Worm (Caenorhabditis elegans): ENCODE data around the gene meg-2.

The meg-2 gene

DNA sequence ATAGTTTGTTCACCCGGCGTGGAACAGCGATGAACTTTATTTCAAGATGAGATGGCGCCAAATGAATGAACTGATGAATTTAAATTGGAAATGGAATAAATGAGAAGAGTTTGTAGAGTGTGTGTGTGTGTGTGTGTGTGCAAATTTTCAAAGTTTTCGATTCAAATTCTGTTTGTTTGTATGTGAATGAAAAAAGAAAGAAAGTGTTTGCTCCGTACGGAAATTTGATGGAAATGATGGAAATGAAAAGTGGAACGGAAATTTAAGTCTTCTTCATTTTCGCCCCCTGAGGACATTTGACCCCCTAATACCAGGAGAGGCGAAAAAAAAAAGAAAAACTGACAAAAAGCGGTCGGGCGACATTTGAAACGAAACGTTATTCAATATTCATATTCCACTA is 47.8 kb downstream of the meg-2 start:
- TF ChIP-seq somi-1 (GFP tag; optimal IDR thresholded peaks at IDR 0.05), result no peak
- TF ChIP-seq pha-4 (tag; optimal IDR thresholded peaks at IDR 0.05), result no peak
- no peak for TF ChIP-seq chd-7 (tag; optimal IDR thresholded peaks at IDR 0.05)
- TF ChIP-seq sdz-38 (tag; optimal IDR thresholded peaks at IDR 0.05), result no peak
- no peak for TF ChIP-seq B0336.3 (GFP tag; IDR thresholded peaks at IDR 0.05)
- no peak for TF ChIP-seq attf-5 (GFP tag; optimal IDR thresholded peaks at IDR 0.05)
- no peak for TF ChIP-seq F22D6.2 (tag; optimal IDR thresholded peaks at IDR 0.05)
- TF ChIP-seq cebp-2 (GFP tag; IDR thresholded peaks at IDR 0.05), result no peak
- TF ChIP-seq Y53F4B.3 (GFP tag; IDR thresholded peaks at IDR 0.05), result no peak
- TF ChIP-seq mel-28 (tag; optimal IDR thresholded peaks at IDR 0.05; ENCODE audit: borderline replicate concordance), result no peak
- no peak for TF ChIP-seq Y79H2A.3 (GFP tag; conservative IDR thresholded peaks at IDR 0.05)
- TF ChIP-seq F37B4.10 (GFP tag; IDR thresholded peaks at IDR 0.05), result no peak
- no peak for TF ChIP-seq C17E4.6 (GFP tag; IDR thresholded peaks at IDR 0.05)

DNA sequence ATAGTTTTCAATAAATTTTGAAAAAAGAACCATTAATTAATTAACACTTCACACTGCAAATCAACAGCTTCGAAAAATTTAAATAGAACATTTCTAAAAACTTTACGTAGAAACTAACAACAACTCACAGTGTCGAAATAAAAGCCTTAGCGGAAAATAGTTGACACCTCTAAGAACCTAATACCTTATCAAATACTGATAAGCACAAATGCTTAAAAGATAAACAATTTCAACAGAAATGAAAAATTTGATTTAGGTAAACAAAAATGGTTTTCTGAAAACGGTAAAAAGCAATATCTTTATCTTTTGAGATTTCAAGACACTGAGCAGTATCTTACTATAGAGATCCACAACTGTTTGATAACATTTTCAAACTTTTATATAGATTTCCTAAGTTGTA is 49.1 kb downstream of the meg-2 start:
- TF ChIP-seq F33H1.4 (GFP tag; IDR thresholded peaks at IDR 0.05) (no peak), dox-1 (GFP tag; IDR thresholded peaks at IDR 0.05) (no peak), repo-1 (tag; optimal IDR thresholded peaks at IDR 0.05) (no peak), bed-2 (GFP tag; IDR thresholded peaks at IDR 0.05) (no peak), mcd-1 (GFP tag; IDR thresholded peaks at IDR 0.05) (no peak), nhr-90 (tag; optimal IDR thresholded peaks at IDR 0.05) (no peak), hlh-12 (tag; optimal IDR thresholded peaks at IDR 0.05) (no peak), dpl-1 (GFP tag; optimal IDR thresholded peaks at IDR 0.05) (no peak), ama-1 (optimal IDR thresholded peaks at IDR 0.05) (no peak), ama-1 (GFP tag; optimal IDR thresholded peaks at IDR 0.05) (no peak), nfya-1 (tag; optimal IDR thresholded peaks at IDR 0.05; ENCODE audit: borderline replicate concordance, insufficient read depth) (no peak), ceh-40 (GFP tag; IDR thresholded peaks at IDR 0.05) (no peak), T26A5.8 (tag; optimal IDR thresholded peaks at IDR 0.05) (no peak), snpc-4 (GFP tag; optimal IDR thresholded peaks at IDR 0.05) (no peak), snpc-4 (tag; optimal IDR thresholded peaks at IDR 0.05) (no peak), Y67H2A.10 (GFP tag; conservative IDR thresholded peaks at IDR 0.05) (no peak), snpc-1.3 (tag; optimal IDR thresholded peaks at IDR 0.05; ENCODE audit: insufficient read depth) (no peak), sptf-2 (GFP tag; optimal IDR thresholded peaks at IDR 0.05) (no peak), attf-6 (GFP tag; IDR thresholded peaks at IDR 0.05) (no peak), ztf-25 (GFP tag; IDR thresholded peaks at IDR 0.05) (no peak), pbrm-1 (GFP tag; IDR thresholded peaks at IDR 0.05) (no peak)

- TF ChIP-seq unc-62 (GFP tag; optimal IDR thresholded peaks at IDR 0.05) (no peak), tlf-1 (GFP tag; optimal IDR thresholded peaks at IDR 0.05) (no peak), lsy-27 (tag; optimal IDR thresholded peaks at IDR 0.05; ENCODE audit: borderline replicate concordance, insufficient read depth) (no peak), nhr-90 (tag; optimal IDR thresholded peaks at IDR 0.05) (no peak), Y56A3A.18 (GFP tag; IDR thresholded peaks at IDR 0.05) (no peak), hlh-26 (GFP tag; conservative IDR thresholded peaks at IDR 0.05) (no peak), die-1 (tag; optimal IDR thresholded peaks at IDR 0.05) (no peak), K12H6.12 (tag; optimal IDR thresholded peaks at IDR 0.05) (no peak), nfyb-1 (GFP tag; IDR thresholded peaks at IDR 0.05) (no peak), B0336.3 (GFP tag; IDR thresholded peaks at IDR 0.05) (no peak)
Measured at ce11 chrX:13875913-13876312, 50.0 kb downstream of the meg-2 start.

All from whole organism, young adult.